Fruit fly (Drosophila melanogaster) whole organism, embryonic: ENCODE measurements around the gene Cdc16.
A peak's percentile ranks its signal among the peaks of the same experiment; 100 is the strongest.

Experiments used
- Abd-B ChIP-seq: fragments of 200-800 bp; sonication (Bioruptor generic); optimal IDR thresholded peaks from 2 replicates; lab custom pipeline; 2018; ENCODE audit warnings: missing biosample characterization, mild to moderate bottlenecking, missing genetic modification characterization, moderate library complexity
- Ada2b ChIP-seq: fragments of 200-800 bp; sonication (Bioruptor generic); IDR thresholded peaks from 2 replicates; pipeline ENCODE4 v1.3.6; 2022; ENCODE audit warnings: missing biosample characterization, missing genetic modification characterization
- Atf6 ChIP-seq: fragments of 200-800 bp; sonication (Bioruptor generic); IDR thresholded peaks from 2 replicates; pipeline ENCODE4 v1.3.6; 2022; ENCODE audit warnings: missing biosample characterization, missing genetic modification characterization
- Awh ChIP-seq: fragments of 200-800 bp; sonication (Bioruptor generic); IDR thresholded peaks from 2 replicates; pipeline ENCODE4, ENCODE4 v1.3.6; 2022; ENCODE audit warnings: missing biosample characterization, missing genetic modification characterization
- CG14050 ChIP-seq: fragments of 200-800 bp; sonication (Bioruptor generic); IDR thresholded peaks from 3 replicates; pipeline ENCODE4 v1.3.6; 2022; ENCODE audit warnings: missing biosample characterization, missing genetic modification characterization
- CG15514 ChIP-seq: fragments of 200-800 bp; sonication (Bioruptor generic); optimal IDR thresholded peaks from 3 replicates; lab custom pipeline; 2017; ENCODE audit warnings: missing biosample characterization, missing genetic modification characterization, mild to moderate bottlenecking, moderate library complexity, missing genetic modification reagents
- CG17912 ChIP-seq: fragments of 200-800 bp; sonication (Bioruptor generic); optimal IDR thresholded peaks from 2 replicates; lab custom pipeline; 2018; ENCODE audit warnings: missing biosample characterization, mild to moderate bottlenecking, missing genetic modification characterization
- CG18262 ChIP-seq: fragments of 200-800 bp; optimal IDR thresholded peaks from 3 replicates; lab custom pipeline; 2019; ENCODE audit warnings: missing biosample characterization, mild to moderate bottlenecking, missing genetic modification characterization, moderate library complexity
- CG33557 ChIP-seq: fragments of 200-800 bp; sonication (Bioruptor generic); optimal IDR thresholded peaks from 2 replicates; lab custom pipeline; 2019; ENCODE audit warnings: missing biosample characterization, mild to moderate bottlenecking, missing genetic modification characterization, moderate library complexity
- CG4424 ChIP-seq: fragments of 200-800 bp; sonication (Bioruptor generic); optimal IDR thresholded peaks from 3 replicates; lab custom pipeline; 2016; ENCODE audit warnings: missing biosample characterization, missing genetic modification characterization
- CG4617 ChIP-seq: fragments of 200-800 bp; sonication (Bioruptor generic); optimal IDR thresholded peaks from 3 replicates; lab custom pipeline; 2016; ENCODE audit warnings: missing biosample characterization, missing genetic modification characterization, borderline replicate concordance
- CG5245 ChIP-seq: fragments of 200-800 bp; sonication (Bioruptor generic); optimal IDR thresholded peaks from 3 replicates; lab custom pipeline; 2016; ENCODE audit warnings: missing biosample characterization, missing genetic modification characterization
- CG6272 ChIP-seq: fragments of 200-800 bp; sonication (Bioruptor generic); IDR thresholded peaks from 2 replicates; pipeline ENCODE4 v1.3.6; 2022; ENCODE audit warnings: missing biosample characterization, missing genetic modification characterization
- CG6683 ChIP-seq: fragments of 200-800 bp; sonication (Bioruptor generic); optimal IDR thresholded peaks from 2 replicates; lab custom pipeline; 2017; ENCODE audit warnings: missing biosample characterization, mild to moderate bottlenecking, missing genetic modification characterization, missing genetic modification reagents
- CG7839 ChIP-seq: fragments of 200-800 bp; sonication (Bioruptor generic); optimal IDR thresholded peaks from 3 replicates; lab custom pipeline; 2018; ENCODE audit warnings: missing biosample characterization, mild to moderate bottlenecking, missing genetic modification characterization, moderate library complexity
- D ChIP-seq, 2 experiments: fragments of 200-800 bp in 1 of 2; fragments of >200 bp in 1 of 2; sonication (Bioruptor generic) in 1 of 2; optimal IDR thresholded peaks; 2 replicates in 1 of 2; 3 replicates in 1 of 2; lab custom pipeline; 2017; ENCODE audit warnings: mild to moderate bottlenecking in 1 of 2, missing biosample characterization in 1 of 2, missing genetic modification characterization in 1 of 2, missing genetic modification reagents in 1 of 2
- Dref ChIP-seq: fragments of 200-800 bp; sonication (Bioruptor generic); IDR thresholded peaks from 2 replicates; pipeline ENCODE4 v1.3.6; 2022; ENCODE audit warnings: missing biosample characterization, missing genetic modification characterization
- GATAe ChIP-seq: fragments of 200-800 bp; sonication (Bioruptor generic); conservative IDR thresholded peaks from 2 replicates; pipeline ENCODE4 v1.3.6; 2022; ENCODE audit warnings: missing biosample characterization, missing genetic modification characterization
- H2.0 ChIP-seq: fragments of 200-800 bp; sonication (Bioruptor generic); IDR thresholded peaks from 2 replicates; pipeline ENCODE4 v1.3.6; 2022; ENCODE audit warnings: missing biosample characterization, missing genetic modification characterization
- HmgZ ChIP-seq: fragments of 200-800 bp; sonication (Bioruptor generic); optimal IDR thresholded peaks from 2 replicates; lab custom pipeline; 2018; ENCODE audit warnings: missing biosample characterization, mild to moderate bottlenecking, missing genetic modification characterization
- Hsf ChIP-seq: fragments of 200-800 bp; sonication (Bioruptor generic); optimal IDR thresholded peaks from 3 replicates; lab custom pipeline; 2016; ENCODE audit warnings: missing biosample characterization, missing genetic modification characterization
- Scr ChIP-seq: fragments of 200-800 bp; sonication (Bioruptor generic); IDR thresholded peaks from 2 replicates; pipeline ENCODE4 v1.3.6; 2022; ENCODE audit warnings: missing biosample characterization, missing genetic modification characterization; ENCODE audit not compliant: partially characterized antibody
- Ssrp ChIP-seq: fragments of 200-800 bp; sonication (Bioruptor generic); optimal IDR thresholded peaks from 2 replicates; lab custom pipeline; 2018; ENCODE audit warnings: missing biosample characterization, mild to moderate bottlenecking, missing genetic modification characterization, moderate library complexity
- TFAM ChIP-seq: fragments of 200-800 bp; sonication (Bioruptor generic); optimal IDR thresholded peaks from 2 replicates; lab custom pipeline; 2017; ENCODE audit warnings: missing biosample characterization, missing genetic modification characterization, inconsistent platforms
- br ChIP-seq: fragments of >200 bp; optimal IDR thresholded peaks from 2 replicates; lab custom pipeline; 2017
- chif ChIP-seq, 2 experiments: fragments of 200-800 bp; sonication (Bioruptor generic); optimal IDR thresholded peaks; 3 replicates each; lab custom pipeline; 2016; ENCODE audit warnings: missing biosample characterization in 2 of 2, missing genetic modification characterization in 2 of 2
- chn ChIP-seq: fragments of 200-800 bp; sonication (Bioruptor generic); optimal IDR thresholded peaks from 2 replicates; lab custom pipeline; 2016; ENCODE audit warnings: missing biosample characterization, missing genetic modification characterization
- ci ChIP-seq: fragments of 200-800 bp; sonication (Bioruptor generic); IDR thresholded peaks from 3 replicates; pipeline ENCODE4 v1.3.6; 2022; ENCODE audit warnings: missing biosample characterization, missing genetic modification characterization
- cwo ChIP-seq: fragments of 200-800 bp; sonication (Bioruptor generic); optimal IDR thresholded peaks from 3 replicates; lab custom pipeline; 2017; ENCODE audit warnings: missing biosample characterization, missing genetic modification characterization, mild to moderate bottlenecking, moderate library complexity, missing genetic modification reagents
- ems ChIP-seq: fragments of 200-800 bp; sonication (Bioruptor generic); optimal IDR thresholded peaks from 3 replicates; lab custom pipeline; 2016; ENCODE audit warnings: missing biosample characterization, missing genetic modification characterization
- esg ChIP-seq: fragments of 200-800 bp; sonication (Bioruptor generic); conservative IDR thresholded peaks from 2 replicates; pipeline ENCODE4 v1.3.6; 2022; ENCODE audit warnings: missing biosample characterization, missing genetic modification characterization
- eve ChIP-seq, 2 experiments: fragments of >200 bp; optimal IDR thresholded peaks; 2 replicates each; lab custom pipeline; 2017; ENCODE audit warnings: missing biosample characterization in 2 of 2, missing genetic modification characterization in 2 of 2
- eyg ChIP-seq: fragments of 200-800 bp; sonication (Bioruptor generic); optimal IDR thresholded peaks from 3 replicates; lab custom pipeline; 2016; ENCODE audit warnings: missing biosample characterization, missing genetic modification characterization
- fd96Cb ChIP-seq: fragments of 200-800 bp; sonication (Bioruptor generic); optimal IDR thresholded peaks from 2 replicates; lab custom pipeline; 2018; ENCODE audit warnings: missing biosample characterization, mild to moderate bottlenecking, missing genetic modification characterization, moderate library complexity
- gcm ChIP-seq: fragments of 200-800 bp; sonication (Bioruptor generic); optimal IDR thresholded peaks from 2 replicates; lab custom pipeline; 2019; ENCODE audit warnings: missing biosample characterization, mild to moderate bottlenecking, missing genetic modification characterization, moderate library complexity
- grau ChIP-seq: fragments of 200-800 bp; optimal IDR thresholded peaks from 3 replicates; lab custom pipeline; 2019; ENCODE audit warnings: missing biosample characterization, mild to moderate bottlenecking, missing genetic modification characterization, moderate library complexity
- gsb ChIP-seq: fragments of 200-800 bp; sonication (Bioruptor generic); IDR thresholded peaks from 2 replicates; pipeline ENCODE4 v1.3.6; 2022; ENCODE audit warnings: missing biosample characterization, missing genetic modification characterization
- h ChIP-seq: fragments of >200 bp; optimal IDR thresholded peaks from 2 replicates; lab custom pipeline; 2017
- kay ChIP-seq: fragments of 200-800 bp; sonication (Bioruptor generic); optimal IDR thresholded peaks from 2 replicates; lab custom pipeline; 2016; ENCODE audit warnings: missing biosample characterization, missing genetic modification characterization
- pita ChIP-seq: fragments of 200-800 bp; sonication (Bioruptor generic); optimal IDR thresholded peaks from 2 replicates; lab custom pipeline; 2017; ENCODE audit warnings: missing biosample characterization, mild to moderate bottlenecking, missing genetic modification characterization
- pum ChIP-seq: fragments of 200-800 bp; sonication (Bioruptor generic); optimal IDR thresholded peaks from 2 replicates; lab custom pipeline; 2016; ENCODE audit warnings: missing biosample characterization, missing genetic modification characterization
- sim ChIP-seq: fragments of 200-800 bp; sonication (Bioruptor generic); IDR thresholded peaks from 2 replicates; pipeline ENCODE4 v1.3.6; 2022; ENCODE audit warnings: missing biosample characterization, missing genetic modification characterization
- sisA ChIP-seq: fragments of 200-800 bp; sonication (Bioruptor generic); IDR thresholded peaks from 2 replicates; pipeline ENCODE4 v1.3.6; 2022; ENCODE audit warnings: missing biosample characterization, missing genetic modification characterization
- so ChIP-seq: fragments of 200-800 bp; sonication (Bioruptor generic); IDR thresholded peaks from 3 replicates; pipeline ENCODE4 v1.3.6; 2022; ENCODE audit warnings: missing biosample characterization, missing genetic modification characterization
- sr ChIP-seq: fragments of 200-800 bp; sonication (Bioruptor generic); IDR thresholded peaks from 3 replicates; pipeline ENCODE4 v1.3.6; 2022; ENCODE audit warnings: missing biosample characterization, missing genetic modification characterization
- tgo ChIP-seq: fragments of 200-800 bp; sonication (Bioruptor generic); IDR thresholded peaks from 3 replicates; pipeline ENCODE4 v1.3.6; 2022; ENCODE audit warnings: missing biosample characterization, missing genetic modification characterization
- tna ChIP-seq: fragments of 200-800 bp; sonication (Bioruptor generic); IDR thresholded peaks from 2 replicates; pipeline ENCODE4 v1.3.6; 2022; ENCODE audit warnings: missing biosample characterization, missing genetic modification characterization; ENCODE audit not compliant: partially characterized antibody
- usp ChIP-seq: fragments of >200 bp; optimal IDR thresholded peaks from 2 replicates; lab custom pipeline; 2017; ENCODE audit warnings: missing biosample characterization, missing genetic modification characterization
- zen ChIP-seq: fragments of 200-800 bp; sonication (Bioruptor generic); optimal IDR thresholded peaks from 3 replicates; lab custom pipeline; 2018; ENCODE audit warnings: missing biosample characterization, mild to moderate bottlenecking, missing genetic modification characterization, moderate library complexity
- zf30C ChIP-seq: fragments of 200-800 bp; sonication (Bioruptor generic); optimal IDR thresholded peaks from 3 replicates; lab custom pipeline; 2018; ENCODE audit warnings: missing biosample characterization, mild to moderate bottlenecking, missing genetic modification characterization
- zfh2 ChIP-seq: fragments of 200-800 bp; sonication (Bioruptor generic); optimal IDR thresholded peaks from 2 replicates; lab custom pipeline; 2016; ENCODE audit warnings: missing biosample characterization, missing genetic modification characterization

Cdc16 gene

dm6 chr3R:23297132-23297862 lies 16.3 kb downstream of the Cdc16 start (continued):
- TF ChIP-seq cwo (peak; percentile 56), usp (GFP tag; lab: Kevin White, UChicago) (no peak), CG6683 (GFP tag; lab: Kevin White, UChicago) (no peak), CG18262 (tag; lab: Kevin White, UChicago) (peak; percentile 69), Ada2b (GFP tag; lab: Robert Waterston, UW) (no peak), CG4424 (peak; percentile 45), so (GFP tag; lab: Robert Waterston, UW) (no peak), Abd-B (GFP tag; lab: Kevin White, UChicago) (peak; percentile 35), Dref (no peak), H2.0 (GFP tag; lab: Robert Waterston, UW) (no peak), Scr (GFP tag; lab: Robert Waterston, UW) (no peak), h (lab: Kevin White, UChicago) (no peak), Ssrp (tag; lab: Kevin White, UChicago) (peak; percentile 45), zfh2 (GFP tag; lab: Kevin White, UChicago) (no peak), TFAM (no peak), fd96Cb (tag; lab: Kevin White, UChicago) (peak; percentile 58), ems (GFP tag; lab: Kevin White, UChicago) (no peak), esg (GFP tag; lab: Robert Waterston, UW) (no peak), chn (GFP tag; lab: Kevin White, UChicago) (no peak), GATAe (GFP tag; lab: Robert Waterston, UW) (no peak), pita (GFP tag; lab: Kevin White, UChicago) (no peak), Atf6 (GFP tag; lab: Robert Waterston, UW) (no peak), CG17912 (GFP tag; lab: Kevin White, UChicago) (no peak), eyg (GFP tag; lab: Kevin White, UChicago) (no peak), CG33557 (no peak), ci (peak; percentile 63), gcm (no peak), tgo (0 out of 3 replicates have a peak, but pooled peaks have one; percentile 33), zf30C (GFP tag; lab: Kevin White, UChicago) (peak; percentile 17), CG4617 (GFP tag; lab: Kevin White, UChicago) (no peak), CG5245 (peak; percentile 15), Hsf (GFP tag; lab: Kevin White, UChicago) (peak; percentile 5), tna (GFP tag; lab: Robert Waterston, UW) (no peak), br (lab: Kevin White, UChicago) (no peak), eve (GFP tag; optimal IDR thresholded peaks at IDR 0.05; lab: Kevin White, UChicago) (peak in 1 of 2 experiments; percentile 47), zen (peak; percentile 39), kay (GFP tag; lab: Kevin White, UChicago) (peak; percentile 13), pum (GFP tag; lab: Kevin White, UChicago) (no peak), CG7839 (tag; lab: Kevin White, UChicago) (peak; percentile 41), Awh (GFP tag; lab: Robert Waterston, UW) (no peak), CG14050 (no peak), HmgZ (tag; lab: Kevin White, UChicago) (no peak), CG6272 (no peak), gsb (GFP tag; lab: Robert Waterston, UW) (no peak), CG15514 (GFP tag; lab: Kevin White, UChicago) (peak; percentile 54), sim (GFP tag; lab: Robert Waterston, UW) (no peak), chif (GFP tag; optimal IDR thresholded peaks at IDR 0.05; lab: Kevin White, UChicago) (peak in 1 of 2 experiments; percentile 49), sr (GFP tag; lab: Robert Waterston, UW) (no peak), grau (tag; lab: Kevin White, UChicago) (peak; percentile 14), D (optimal IDR thresholded peaks at IDR 0.05; lab: Kevin White, UChicago) (no peak), D (GFP tag; optimal IDR thresholded peaks at IDR 0.05; lab: Kevin White, UChicago) (no peak), sisA (GFP tag; lab: Robert Waterston, UW) (peak; percentile 37; the same call in 1 of the 2 replicates)
